Fruit fly (Drosophila melanogaster): Measurements from ENCODE around the gene CG6299.

The CG6299 gene

dm6 chrX:15449490-15450326 is 12.8 kb upstream of the CG6299 start, which contains the start of the genes Scamp and Ahcy (continued):
- TF ChIP-seq unc-4 (GFP tag; IDR thresholded peaks at IDR 0.05; ENCODE audit: partially characterized antibody) (peak; percentile 55; the same call in 1 of the 2 replicates), CG2116 (GFP tag; optimal IDR thresholded peaks at IDR 0.05) (peak; percentile 77), CoRest (tag; optimal IDR thresholded peaks at IDR 0.05) (peak; percentile 35), CG14860 (GFP tag; IDR thresholded peaks at IDR 0.05; ENCODE audit: partially characterized antibody) (peak; percentile 53; the same call in 2 of the 3 replicates), Sin3A (optimal IDR thresholded peaks at IDR 0.05) (peak; percentile 34), pho (GFP tag; optimal IDR thresholded peaks at IDR 0.05) (peak; percentile 4), CG18262 (tag; optimal IDR thresholded peaks at IDR 0.05) (peak; percentile 19), row (GFP tag; IDR thresholded peaks at IDR 0.05) (peak; percentile 46; the same call in 2 of the 3 replicates), Myb (GFP tag; optimal IDR thresholded peaks at IDR 0.05) (peak; percentile 22), tll (GFP tag; optimal IDR thresholded peaks at IDR 0.05) (no peak), CG13287 (GFP tag; IDR thresholded peaks at IDR 0.05; ENCODE audit: partially characterized antibody) (peak; percentile 59), zf30C (GFP tag; optimal IDR thresholded peaks at IDR 0.05) (peak; percentile 10), Neu2 (GFP tag; optimal IDR thresholded peaks at IDR 0.05; ENCODE audit: borderline replicate concordance) (no peak), grau (tag; optimal IDR thresholded peaks at IDR 0.05) (peak; percentile 12), Sry-δ (GFP tag; optimal IDR thresholded peaks at IDR 0.05) (peak; percentile 80), CG7987 (GFP tag; optimal IDR thresholded peaks at IDR 0.05) (no peak), Trl (optimal IDR thresholded peaks at IDR 0.05) (peak; percentile 11 to 35), Trl (GFP tag; optimal IDR thresholded peaks at IDR 0.05) (no peak), CG17361 (GFP tag; IDR thresholded peaks at IDR 0.05) (peak; percentile 57; the same call in 2 of the 3 replicates), CG17612 (GFP tag; IDR thresholded peaks at IDR 0.05) (no peak), BEAF-32 (GFP tag; optimal IDR thresholded peaks at IDR 0.05) (peak; percentile 75), CG10267 (tag; optimal IDR thresholded peaks at IDR 0.05) (peak; percentile 39), knrl (GFP tag; IDR thresholded peaks at IDR 0.05; ENCODE audit: partially characterized antibody) (peak; percentile 63; the same call in 2 of the 3 replicates), CG7928 (GFP tag; optimal IDR thresholded peaks at IDR 0.05) (peak; percentile 81), CG3995 (GFP tag; optimal IDR thresholded peaks at IDR 0.05) (peak; percentile 16), pzg (GFP tag; optimal IDR thresholded peaks at IDR 0.05) (peak; percentile 26), CG7556 (GFP tag; optimal IDR thresholded peaks at IDR 0.05) (peak; percentile 27), CG8290 (GFP tag; optimal IDR thresholded peaks at IDR 0.05) (peak; percentile 18), CG8290 (tag; optimal IDR thresholded peaks at IDR 0.05) (no peak), nerfin-2 (GFP tag; IDR thresholded peaks at IDR 0.05; ENCODE audit: partially characterized antibody) (0 out of 2 replicates have a peak, but pooled peaks have one; percentile 11), CG12104 (GFP tag; optimal IDR thresholded peaks at IDR 0.05) (no peak), Doc3 (GFP tag; IDR thresholded peaks at IDR 0.05; ENCODE audit: partially characterized antibody) (0 out of 3 replicates have a peak, but pooled peaks have one; percentile 42), CG2678 (tag; optimal IDR thresholded peaks at IDR 0.05) (peak; percentile 32), CG9797 (GFP tag; optimal IDR thresholded peaks at IDR 0.05) (no peak), Deaf1 (tag; optimal IDR thresholded peaks at IDR 0.05) (peak; percentile 4), CG6272 (GFP tag; IDR thresholded peaks at IDR 0.05) (no peak)

dm6 chrX:15450327-15450644 is 12.2 kb upstream of the CG6299 start:
- TF ChIP-seq CG6272 (GFP tag; IDR thresholded peaks at IDR 0.05) (no peak), CG34422 (GFP tag; IDR thresholded peaks at IDR 0.05) (peak; percentile 47; the same call in 1 of the 3 replicates), CG6813 (GFP tag; optimal IDR thresholded peaks at IDR 0.05) (no peak), bigmax (GFP tag; optimal IDR thresholded peaks at IDR 0.05) (peak; percentile 3), CG10959 (GFP tag; IDR thresholded peaks at IDR 0.05) (no peak), ac (GFP tag; optimal IDR thresholded peaks at IDR 0.05) (no peak), cg (GFP tag; optimal IDR thresholded peaks at IDR 0.05) (no peak), BtbVII (GFP tag; optimal IDR thresholded peaks at IDR 0.05) (no peak), MESR4 (GFP tag; optimal IDR thresholded peaks at IDR 0.05) (peak; percentile 44), pfk (GFP tag; optimal IDR thresholded peaks at IDR 0.05) (no peak), disco-r (GFP tag; optimal IDR thresholded peaks at IDR 0.05) (no peak), chm (GFP tag; IDR thresholded peaks at IDR 0.05) (0 out of 2 replicates have a peak, but pooled peaks have one; percentile 6), CG17361 (GFP tag; IDR thresholded peaks at IDR 0.05) (no peak), Bgb (GFP tag; IDR thresholded peaks at IDR 0.05; ENCODE audit: partially characterized antibody) (peak; percentile 20; the same call in 1 of the 2 replicates), mam (GFP tag; optimal IDR thresholded peaks at IDR 0.05) (no peak)
